Fruit fly (Drosophila melanogaster): ENCODE results near the gene CG6443.

Gene CG6443

DNA sequence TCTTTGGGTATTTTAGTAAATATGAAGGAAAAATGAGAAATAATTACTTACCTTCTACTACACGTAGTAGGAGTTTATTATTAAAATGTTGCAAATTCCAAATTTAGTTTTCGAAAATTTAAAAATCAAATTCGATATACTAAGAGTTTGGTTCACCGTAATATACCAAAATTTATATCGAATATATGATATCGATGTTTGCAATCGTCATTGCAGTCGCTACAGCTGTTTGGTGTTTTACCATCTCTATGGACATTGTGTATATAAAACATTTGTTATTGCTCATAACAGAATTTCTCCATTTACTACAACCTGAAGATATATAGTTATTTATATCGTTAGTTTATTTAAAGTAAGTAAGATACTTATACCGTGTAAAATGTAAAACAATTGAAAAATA is at the start of gene CG6443:
Gene CG6443 (plus strand): TSS at position 228 of the 400 bp plus-strand sequence.
- TF ChIP-seq CG10669 (GFP tag; optimal IDR thresholded peaks at IDR 0.05) (no peak), CG16779 (tag; optimal IDR thresholded peaks at IDR 0.05) (no peak), ss (GFP tag; optimal IDR thresholded peaks at IDR 0.05) (no peak)

- no peak for TF ChIP-seq Blimp-1 (GFP tag; optimal IDR thresholded peaks at IDR 0.05)
- peak; percentile 5 for TF ChIP-seq Met (GFP tag; optimal IDR thresholded peaks at IDR 0.05)
- peak; percentile 59 for TF ChIP-seq svp (GFP tag)
- peak; percentile 35 for TF ChIP-seq Hr4 (GFP tag; optimal IDR thresholded peaks at IDR 0.05)
- no peak for TF ChIP-seq CG4318 (GFP tag; optimal IDR thresholded peaks at IDR 0.05)
- TF ChIP-seq CG6163 (GFP tag; IDR thresholded peaks at IDR 0.05) = 0 out of 3 replicates have a peak, but pooled peaks have one; percentile 26
- peak; percentile 61 for TF ChIP-seq Eip78C (GFP tag)
- no peak for TF ChIP-seq spab (GFP tag; optimal IDR thresholded peaks at IDR 0.05)
- no peak for TF ChIP-seq vri (GFP tag; optimal IDR thresholded peaks at IDR 0.05)
- peak; percentile 16 for TF ChIP-seq CG32006 (GFP tag; optimal IDR thresholded peaks at IDR 0.05)
- TF ChIP-seq Gug (GFP tag; IDR thresholded peaks at IDR 0.05) = no peak
- TF ChIP-seq CG8119 (GFP tag; IDR thresholded peaks at IDR 0.05) = peak; percentile 31; the same call in 1 of the 3 replicates
- TF ChIP-seq Sox15 (GFP tag; optimal IDR thresholded peaks at IDR 0.05) = no peak
- 0 out of 2 replicates have a peak, but pooled peaks have one; percentile 30 for TF ChIP-seq CG15336 (GFP tag; IDR thresholded peaks at IDR 0.05)
Measured at dm6 chr2L:10679568-10679967, 49.2 kb upstream of the CG6443 start.

DNA sequence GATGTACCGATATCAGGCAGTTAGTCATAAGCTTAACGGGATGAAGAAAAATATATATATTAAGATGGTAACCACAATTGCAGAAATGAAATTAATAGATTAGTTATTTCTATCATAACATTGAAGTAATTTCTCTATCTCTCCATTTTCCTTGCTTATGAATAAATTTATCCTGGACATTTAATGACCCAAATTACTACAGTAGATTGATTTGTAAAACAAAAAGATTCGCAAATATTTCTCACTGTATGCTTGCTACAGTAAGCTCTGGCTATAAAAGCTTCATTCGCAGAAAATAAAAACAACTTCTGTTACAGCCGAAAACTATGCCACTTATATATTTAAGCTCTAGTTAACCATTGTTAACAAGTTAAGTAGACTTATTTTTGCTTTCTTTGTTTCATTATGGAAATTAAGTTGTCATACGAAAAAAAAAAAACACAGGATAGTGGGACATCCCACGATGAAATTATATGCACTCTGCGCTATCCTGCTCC is 48.1 kb upstream of the CG6443 start, which contains the start of gene CG17105:
Gene CG17105 (plus strand): TSS at position 447 of the 497 bp plus-strand sequence.
- TF ChIP-seq CG8119 (GFP tag; IDR thresholded peaks at IDR 0.05) (0 out of 3 replicates have a peak, but pooled peaks have one; percentile 18), CG15336 (GFP tag; IDR thresholded peaks at IDR 0.05) (peak; percentile 61), CG32006 (GFP tag; optimal IDR thresholded peaks at IDR 0.05) (peak; percentile 29), Hr4 (GFP tag; optimal IDR thresholded peaks at IDR 0.05) (peak; percentile 48), CG10669 (GFP tag; optimal IDR thresholded peaks at IDR 0.05) (no peak), CG3919 (GFP tag; optimal IDR thresholded peaks at IDR 0.05) (peak; percentile 26), CG7368 (GFP tag; optimal IDR thresholded peaks at IDR 0.05) (no peak), Eip78C (GFP tag) (peak; percentile 69), acj6 (GFP tag; optimal IDR thresholded peaks at IDR 0.05) (peak; percentile 0), net (GFP tag; optimal IDR thresholded peaks at IDR 0.05) (no peak)

dm6 chr2L:10681602-10682001 is 47.2 kb upstream of the CG6443 start, which contains the start of gene CG17107:
Gene CG17107 (plus strand): TSS chr2L:10681902.
- TF ChIP-seq CG8119 (GFP tag; IDR thresholded peaks at IDR 0.05) (no peak), achi (GFP tag; optimal IDR thresholded peaks at IDR 0.05) (no peak), vri (GFP tag; optimal IDR thresholded peaks at IDR 0.05) (no peak), Sox15 (GFP tag; optimal IDR thresholded peaks at IDR 0.05) (no peak), Hr39 (GFP tag; optimal IDR thresholded peaks at IDR 0.05) (no peak)

dm6 chr2L:10682197-10682596 is 46.6 kb upstream of the CG6443 start:
- TF ChIP-seq CG8319 (GFP tag; optimal IDR thresholded peaks at IDR 0.05) = no peak
- TF ChIP-seq acj6 (GFP tag; optimal IDR thresholded peaks at IDR 0.05) = no peak
- no peak for TF ChIP-seq Met (GFP tag; optimal IDR thresholded peaks at IDR 0.05)
- no peak for TF ChIP-seq svp (GFP tag)
- TF ChIP-seq Ets21C (GFP tag; optimal IDR thresholded peaks at IDR 0.05) = no peak
- no peak for TF ChIP-seq net (GFP tag; optimal IDR thresholded peaks at IDR 0.05)
- no peak for TF ChIP-seq CG6163 (GFP tag; IDR thresholded peaks at IDR 0.05)
- TF ChIP-seq CG6276 (GFP tag; optimal IDR thresholded peaks at IDR 0.05) = no peak
- no peak for TF ChIP-seq spab (GFP tag; optimal IDR thresholded peaks at IDR 0.05)
- no peak for TF ChIP-seq Smox (GFP tag; optimal IDR thresholded peaks at IDR 0.05)
- no peak for TF ChIP-seq Blimp-1 (GFP tag; optimal IDR thresholded peaks at IDR 0.05)
- TF ChIP-seq Eip78C (GFP tag) = no peak
- TF ChIP-seq CG8632 (GFP tag; optimal IDR thresholded peaks at IDR 0.05) = no peak

dm6 chr2L:10682912-10683311 is 45.9 kb upstream of the CG6443 start:
- TF ChIP-seq CG15336 (GFP tag; IDR thresholded peaks at IDR 0.05) (no peak), CG10669 (GFP tag; optimal IDR thresholded peaks at IDR 0.05) (no peak), fkh (GFP tag; optimal IDR thresholded peaks at IDR 0.05) (no peak), Ets21C (GFP tag; optimal IDR thresholded peaks at IDR 0.05) (no peak), Eip78C (GFP tag) (no peak), spab (GFP tag; optimal IDR thresholded peaks at IDR 0.05) (no peak), CG8119 (GFP tag; IDR thresholded peaks at IDR 0.05) (no peak), lz (GFP tag; optimal IDR thresholded peaks at IDR 0.05) (no peak), CG6854 (GFP tag; optimal IDR thresholded peaks at IDR 0.05) (no peak), CG6808 (GFP tag; optimal IDR thresholded peaks at IDR 0.05) (no peak), CG11902 (GFP tag; optimal IDR thresholded peaks at IDR 0.05) (no peak), vri (GFP tag; optimal IDR thresholded peaks at IDR 0.05) (no peak), Sox102F (GFP tag; optimal IDR thresholded peaks at IDR 0.05) (no peak), Hr38 (GFP tag; optimal IDR thresholded peaks at IDR 0.05) (no peak), Gug (GFP tag; IDR thresholded peaks at IDR 0.05) (no peak), dac (GFP tag; optimal IDR thresholded peaks at IDR 0.05) (no peak), Hr4 (GFP tag; optimal IDR thresholded peaks at IDR 0.05) (no peak), CG10631 (GFP tag; optimal IDR thresholded peaks at IDR 0.05) (no peak), esn (GFP tag; optimal IDR thresholded peaks at IDR 0.05) (no peak), cyc (GFP tag; optimal IDR thresholded peaks at IDR 0.05) (no peak)

Data from whole organism, prepupa.